Worm (Caenorhabditis elegans): ENCODE results near the gene sru-28.

sru-28 gene

ce11 chrV:1534315-1534714, 28.2 kb downstream of the sru-28 start, which contains the start of gene trx-5:
Gene trx-5 (minus strand): TSS chrV:1534415.
- TF ChIP-seq ceh-20 (GFP tag; IDR thresholded peaks at IDR 0.05) = no peak
- no peak for TF ChIP-seq skn-1 (tag; optimal IDR thresholded peaks at IDR 0.05)
- TF ChIP-seq hmg-1.1 (GFP tag; IDR thresholded peaks at IDR 0.05) = no peak
- TF ChIP-seq lir-3 (tag; optimal IDR thresholded peaks at IDR 0.05) = no peak
- no peak for TF ChIP-seq mdt-29 (GFP tag; IDR thresholded peaks at IDR 0.05)
- no peak for TF ChIP-seq Y5F2A.4 (GFP tag; optimal IDR thresholded peaks at IDR 0.05)
- no peak for TF ChIP-seq hlh-11 (tag; optimal IDR thresholded peaks at IDR 0.05)
- no peak for TF ChIP-seq zfp-2 (tag; optimal IDR thresholded peaks at IDR 0.05)
- no peak for TF ChIP-seq F26F4.8 (GFP tag; conservative IDR thresholded peaks at IDR 0.05)
- no peak for TF ChIP-seq lin-1 (GFP tag; IDR thresholded peaks at IDR 0.05)
- no peak for TF ChIP-seq sdz-12 (GFP tag; optimal IDR thresholded peaks at IDR 0.05)
- TF ChIP-seq nhr-48 (tag; optimal IDR thresholded peaks at IDR 0.05) = no peak
- no peak for TF ChIP-seq T26A8.4 (GFP tag; IDR thresholded peaks at IDR 0.05)
- TF ChIP-seq set-16 (GFP tag; IDR thresholded peaks at IDR 0.05) = no peak
- TF ChIP-seq aha-1 (tag) = no peak
- no peak for TF ChIP-seq R02D3.7 (tag; optimal IDR thresholded peaks at IDR 0.05)

- no peak for TF ChIP-seq mes-2 (tag; optimal IDR thresholded peaks at IDR 0.05; ENCODE audit: poor library complexity, severe bottlenecking)
- TF ChIP-seq saeg-2 (GFP tag; IDR thresholded peaks at IDR 0.05) = no peak
- no peak for TF ChIP-seq nhr-76 (tag; optimal IDR thresholded peaks at IDR 0.05)
- TF ChIP-seq Y75B8A.6 (GFP tag; IDR thresholded peaks at IDR 0.05) = no peak
- TF ChIP-seq mxl-3 (GFP tag; optimal IDR thresholded peaks at IDR 0.05) = no peak
- TF ChIP-seq nhr-11 (tag; optimal IDR thresholded peaks at IDR 0.05) = no peak
These were observed 30.9 kb downstream of the sru-28 start, which contains the start of gene K02H11.9 for ce11 chrV:1536979-1537378. Gene K02H11.9 (minus strand): TSS chrV:1537079.

- peak in 1 of 2 experiments; percentile 93 for TF ChIP-seq unc-62 (GFP tag; optimal IDR thresholded peaks at IDR 0.05 in 1 of 2)
- TF ChIP-seq unc-62 (tag; optimal IDR thresholded peaks at IDR 0.05) = no peak
- no peak for TF ChIP-seq attf-4 (tag; optimal IDR thresholded peaks at IDR 0.05)
- no peak for TF ChIP-seq Y48G9A.11 (GFP tag; IDR thresholded peaks at IDR 0.05)
- TF ChIP-seq zfp-2 (tag; optimal IDR thresholded peaks at IDR 0.05) = no peak
These were observed 32.7 kb downstream of the sru-28 start for ce11 chrV:1538842-1539241.

ce11 chrV:1540249-1540648, 34.2 kb downstream of the sru-28 start:
- peak; percentile 94 for TF ChIP-seq aha-1 (tag)
- TF ChIP-seq tag-97 (GFP tag; IDR thresholded peaks at IDR 0.05) = no peak

ce11 chrV:1541786-1542185, 35.7 kb downstream of the sru-28 start, which contains the start of gene oac-31:
Gene oac-31 (minus strand): TSS chrV:1541886.
- no peak for TF ChIP-seq daf-19 (GFP tag; conservative IDR thresholded peaks at IDR 0.05)
- peak; percentile 20 for TF ChIP-seq pqm-1 (tag; optimal IDR thresholded peaks at IDR 0.05)
- peak; percentile 1 for TF ChIP-seq nhr-28 (tag; optimal IDR thresholded peaks at IDR 0.05)

ce11 chrV:1545694-1546093, 39.6 kb downstream of the sru-28 start, which contains the start of gene oac-32:
Gene oac-32 (minus strand): TSS chrV:1545783.
- peak; percentile 64; the same call in 1 of the 2 replicates for TF ChIP-seq php-3 (GFP tag; IDR thresholded peaks at IDR 0.05)
- no peak for TF ChIP-seq nhr-237 (tag; optimal IDR thresholded peaks at IDR 0.05)
- peak; percentile 24 for TF ChIP-seq nhr-28 (tag; optimal IDR thresholded peaks at IDR 0.05)
- no peak for TF ChIP-seq daf-16 (GFP tag; optimal IDR thresholded peaks at IDR 0.05)
- TF ChIP-seq daf-16 (tag; optimal IDR thresholded peaks at IDR 0.05) = peak; percentile 27
- TF ChIP-seq lin-38 (GFP tag; IDR thresholded peaks at IDR 0.05) = no peak
- peak; percentile 33 for TF ChIP-seq pqm-1 (tag; optimal IDR thresholded peaks at IDR 0.05)

Data from whole organism, L4 larva.